Fruit fly (Drosophila melanogaster) whole organism, embryonic: ENCODE measurements around the gene CG11970.

Experiments used
- Adf1 ChIP-seq: fragments of 200-800 bp; sonication (Bioruptor generic); IDR thresholded peaks from 2 replicates; pipeline ENCODE4 v1.3.6; 2022; ENCODE audit warnings: missing biosample characterization, missing genetic modification characterization
- B-H1 ChIP-seq: fragments of 200-800 bp; sonication (Bioruptor generic); IDR thresholded peaks from 3 replicates; pipeline ENCODE4 v1.3.6; 2022; ENCODE audit warnings: missing biosample characterization, missing genetic modification characterization
- Blimp-1 ChIP-seq: fragments of 200-800 bp; sonication (Bioruptor generic); optimal IDR thresholded peaks from 3 replicates; lab custom pipeline; 2018; ENCODE audit warnings: missing biosample characterization, missing genetic modification characterization, mild to moderate bottlenecking, moderate library complexity, missing genetic modification reagents
- CG1024 ChIP-seq: fragments of 200-800 bp; sonication (Bioruptor generic); IDR thresholded peaks from 2 replicates; pipeline ENCODE4 v1.3.6; 2022; ENCODE audit warnings: missing biosample characterization, missing genetic modification characterization
- CG10462 ChIP-seq: fragments of 200-800 bp; sonication (Bioruptor generic); optimal IDR thresholded peaks from 2 replicates; lab custom pipeline; 2016; ENCODE audit warnings: missing biosample characterization, missing genetic modification characterization
- CG10565 ChIP-seq: fragments of 200-800 bp; sonication (Bioruptor generic); optimal IDR thresholded peaks from 3 replicates; lab custom pipeline; 2016; ENCODE audit warnings: missing biosample characterization, mild to moderate bottlenecking, missing genetic modification characterization
- CG11504 ChIP-seq: fragments of 200-800 bp; sonication (Bioruptor generic); optimal IDR thresholded peaks from 3 replicates; lab custom pipeline; 2019; ENCODE audit warnings: missing biosample characterization, mild to moderate bottlenecking, missing genetic modification characterization, moderate library complexity
- CG11696 ChIP-seq: fragments of 200-800 bp; sonication (Bioruptor generic); IDR thresholded peaks from 2 replicates; pipeline ENCODE4 v1.3.6; 2022; ENCODE audit warnings: missing biosample characterization, missing genetic modification characterization
- CG12391 ChIP-seq: fragments of 200-800 bp; sonication (Bioruptor generic); optimal IDR thresholded peaks from 3 replicates; lab custom pipeline; 2018; ENCODE audit warnings: missing biosample characterization, mild to moderate bottlenecking, missing genetic modification characterization, moderate library complexity
- CG12769 ChIP-seq: fragments of 200-800 bp; sonication (Bioruptor generic); optimal IDR thresholded peaks from 2 replicates; lab custom pipeline; 2019; ENCODE audit warnings: missing biosample characterization, mild to moderate bottlenecking, missing genetic modification characterization, moderate library complexity
- CG13287 ChIP-seq: fragments of 200-800 bp; sonication (Bioruptor generic); IDR thresholded peaks from 2 replicates; pipeline ENCODE4 v1.3.6; 2022; ENCODE audit warnings: missing biosample characterization, missing genetic modification characterization; ENCODE audit not compliant: partially characterized antibody
- CG17385 ChIP-seq: fragments of 200-800 bp; sonication (Bioruptor generic); optimal IDR thresholded peaks from 3 replicates; lab custom pipeline; 2018; ENCODE audit warnings: missing biosample characterization, mild to moderate bottlenecking, missing genetic modification characterization
- CG1832 ChIP-seq: fragments of 200-800 bp; sonication (Bioruptor generic); optimal IDR thresholded peaks from 2 replicates; lab custom pipeline; 2017; ENCODE audit warnings: missing biosample characterization, mild to moderate bottlenecking, missing genetic modification characterization, inconsistent platforms
- CG2199 ChIP-seq: fragments of 200-800 bp; sonication (Bioruptor generic); IDR thresholded peaks from 3 replicates; pipeline ENCODE4 v1.3.6; 2022; ENCODE audit warnings: missing biosample characterization, missing genetic modification characterization
- CG3163 ChIP-seq: fragments of 200-800 bp; sonication (Bioruptor generic); optimal IDR thresholded peaks from 3 replicates; lab custom pipeline; 2016; ENCODE audit warnings: missing biosample characterization, missing genetic modification characterization
- CG34224 ChIP-seq: fragments of 200-800 bp; sonication (Bioruptor generic); IDR thresholded peaks from 3 replicates; pipeline ENCODE4 v1.3.6; 2022; ENCODE audit warnings: missing biosample characterization, missing genetic modification characterization; ENCODE audit not compliant: partially characterized antibody
- CG3995 ChIP-seq: fragments of 200-800 bp; sonication (Bioruptor generic); optimal IDR thresholded peaks from 3 replicates; lab custom pipeline; 2016; ENCODE audit warnings: missing biosample characterization, missing genetic modification characterization
- CG4360 ChIP-seq: fragments of 200-800 bp; sonication (Bioruptor generic); IDR thresholded peaks from 2 replicates; pipeline ENCODE4 v1.3.6; 2022; ENCODE audit warnings: missing biosample characterization, missing genetic modification characterization
- CG5180 ChIP-seq: fragments of 200-800 bp; sonication (Bioruptor generic); optimal IDR thresholded peaks from 3 replicates; lab custom pipeline; 2017; ENCODE audit warnings: missing biosample characterization, missing genetic modification characterization, mild to moderate bottlenecking, moderate library complexity, missing genetic modification reagents
- CG6175 ChIP-seq: fragments of 200-800 bp; sonication (Bioruptor generic); IDR thresholded peaks from 3 replicates; pipeline ENCODE4 v1.3.6; 2022; ENCODE audit warnings: missing biosample characterization, missing genetic modification characterization
- Deaf1 ChIP-seq: fragments of 200-800 bp; optimal IDR thresholded peaks from 3 replicates; lab custom pipeline; 2019; ENCODE audit warnings: missing biosample characterization, mild to moderate bottlenecking, missing genetic modification characterization, moderate library complexity
- Dek ChIP-seq: fragments of 200-800 bp; sonication (Bioruptor generic); optimal IDR thresholded peaks from 3 replicates; lab custom pipeline; 2019; ENCODE audit warnings: missing biosample characterization, mild to moderate bottlenecking, missing genetic modification characterization, moderate library complexity
- Eip74EF ChIP-seq, 2 experiments: fragments of 200-800 bp in 1 of 2; fragments of >200 bp in 1 of 2; sonication (Bioruptor generic) in 1 of 2; optimal IDR thresholded peaks; 2 replicates each; lab custom pipeline; 2017 to 2019; ENCODE audit warnings: missing biosample characterization in 2 of 2, missing genetic modification characterization in 2 of 2, mild to moderate bottlenecking in 1 of 2, moderate library complexity in 1 of 2
- HLH54F ChIP-seq: fragments of 200-800 bp; sonication (Bioruptor generic); optimal IDR thresholded peaks from 3 replicates; lab custom pipeline; 2016; ENCODE audit warnings: missing biosample characterization, missing genetic modification characterization
- Hr39 ChIP-seq: fragments of >200 bp; optimal IDR thresholded peaks from 2 replicates; lab custom pipeline; 2017
- Jarid2 ChIP-seq: fragments of 200-800 bp; sonication (Bioruptor generic); optimal IDR thresholded peaks from 3 replicates; lab custom pipeline; 2017; ENCODE audit warnings: mild to moderate bottlenecking, missing biosample characterization, missing genetic modification reagents, missing genetic modification characterization
- Med ChIP-seq: fragments of 200-800 bp; sonication (Bioruptor generic); peaks from one replicate; lab custom pipeline; 2016; ENCODE audit warnings: missing biosample characterization, missing genetic modification characterization, mild to moderate bottlenecking, inconsistent platforms, moderate library complexity
- Trl ChIP-seq, 3 experiments: fragments of >200 bp in 2 of 3; fragments of 200-800 bp in 1 of 3; sonication (Bioruptor generic) in 1 of 3; optimal IDR thresholded peaks; 2 replicates in 1 of 3; 3 replicates in 2 of 3; lab custom pipeline; 2016 to 2017; ENCODE audit warnings: missing biosample characterization in 1 of 3, missing genetic modification characterization in 1 of 3
- Xrp1 ChIP-seq: fragments of 200-800 bp; sonication (Bioruptor generic); IDR thresholded peaks from 2 replicates; pipeline ENCODE4 v1.3.6; 2022; ENCODE audit warnings: missing biosample characterization, missing genetic modification characterization
- amos ChIP-seq: fragments of 200-800 bp; sonication (Bioruptor generic); IDR thresholded peaks from 2 replicates; pipeline ENCODE4 v1.3.6; 2022; ENCODE audit warnings: missing biosample characterization, missing genetic modification characterization; ENCODE audit not compliant: partially characterized antibody
- chinmo ChIP-seq: fragments of 200-800 bp; sonication (Bioruptor generic); IDR thresholded peaks from 4 replicates; pipeline ENCODE4 v1.3.6; 2022; ENCODE audit warnings: missing biosample characterization, missing genetic modification characterization; ENCODE audit not compliant: partially characterized antibody
- chm ChIP-seq: fragments of 200-800 bp; sonication (Bioruptor generic); IDR thresholded peaks from 2 replicates; pipeline ENCODE4 v1.3.6; 2022; ENCODE audit warnings: missing biosample characterization, missing genetic modification characterization
- ci ChIP-seq: fragments of 200-800 bp; sonication (Bioruptor generic); IDR thresholded peaks from 3 replicates; pipeline ENCODE4 v1.3.6; 2022; ENCODE audit warnings: missing biosample characterization, missing genetic modification characterization
- crol ChIP-seq: fragments of 200-800 bp; sonication (Bioruptor generic); IDR thresholded peaks from 2 replicates; pipeline ENCODE4 v1.3.6; 2022; ENCODE audit warnings: missing biosample characterization, missing genetic modification characterization
- ftz-f1 ChIP-seq: fragments of 200-800 bp; sonication (Bioruptor generic); optimal IDR thresholded peaks from 2 replicates; lab custom pipeline; 2016; ENCODE audit warnings: missing biosample characterization, missing genetic modification characterization
- gfzf ChIP-seq: fragments of 200-800 bp; sonication (Bioruptor generic); optimal IDR thresholded peaks from 2 replicates; lab custom pipeline; 2016; ENCODE audit warnings: missing biosample characterization, mild to moderate bottlenecking, missing genetic modification characterization, moderate library complexity
- grau ChIP-seq: fragments of 200-800 bp; optimal IDR thresholded peaks from 3 replicates; lab custom pipeline; 2019; ENCODE audit warnings: missing biosample characterization, mild to moderate bottlenecking, missing genetic modification characterization, moderate library complexity
- gt ChIP-seq: fragments of 200-800 bp; sonication (Bioruptor generic); IDR thresholded peaks from 2 replicates; pipeline ENCODE4 v1.3.6; 2022; ENCODE audit warnings: missing biosample characterization, missing genetic modification characterization
- hth ChIP-seq: fragments of >200 bp; optimal IDR thresholded peaks from 2 replicates; lab custom pipeline; 2017; ENCODE audit warnings: inconsistent platforms
- kni ChIP-seq: fragments of 200-800 bp; sonication (Bioruptor generic); optimal IDR thresholded peaks from 3 replicates; lab custom pipeline; 2017; ENCODE audit warnings: mild to moderate bottlenecking, missing biosample characterization, missing genetic modification reagents, missing genetic modification characterization
- mam ChIP-seq: fragments of 200-800 bp; sonication (Bioruptor generic); optimal IDR thresholded peaks from 3 replicates; lab custom pipeline; 2016; ENCODE audit warnings: missing biosample characterization, missing genetic modification characterization
- mld ChIP-seq: fragments of 200-800 bp; sonication (Bioruptor generic); IDR thresholded peaks from 3 replicates; pipeline ENCODE4 v1.3.6; 2022; ENCODE audit warnings: missing biosample characterization, missing genetic modification characterization; ENCODE audit not compliant: partially characterized antibody
- pita ChIP-seq: fragments of 200-800 bp; sonication (Bioruptor generic); optimal IDR thresholded peaks from 2 replicates; lab custom pipeline; 2017; ENCODE audit warnings: missing biosample characterization, mild to moderate bottlenecking, missing genetic modification characterization
- rib ChIP-seq: fragments of 200-800 bp; sonication (Bioruptor generic); IDR thresholded peaks from 2 replicates; pipeline ENCODE4 v1.3.6; 2022; ENCODE audit warnings: missing biosample characterization, missing genetic modification characterization
- sc ChIP-seq, 3 experiments: fragments of >200 bp in 2 of 3; fragments of 200-800 bp in 1 of 3; sonication (Bioruptor generic) in 1 of 3; optimal IDR thresholded peaks; 2 replicates in 2 of 3; 3 replicates in 1 of 3; lab custom pipeline; 2017; ENCODE audit warnings: mild to moderate bottlenecking in 1 of 3, missing biosample characterization in 1 of 3, missing genetic modification characterization in 1 of 3, missing genetic modification reagents in 1 of 3
- sd ChIP-seq: fragments of 200-800 bp; sonication (Bioruptor generic); optimal IDR thresholded peaks from 3 replicates; lab custom pipeline; 2018; ENCODE audit warnings: missing biosample characterization, mild to moderate bottlenecking, missing genetic modification characterization, moderate library complexity
- sqz ChIP-seq: fragments of 200-800 bp; sonication (Bioruptor generic); optimal IDR thresholded peaks from 3 replicates; lab custom pipeline; 2018; ENCODE audit warnings: missing biosample characterization, mild to moderate bottlenecking, missing genetic modification characterization
- vvl ChIP-seq: fragments of 200-800 bp; sonication (Bioruptor generic); IDR thresholded peaks from 2 replicates; pipeline ENCODE4 v1.3.6; 2022; ENCODE audit warnings: missing biosample characterization, missing genetic modification characterization
- zfh1 ChIP-seq: fragments of 200-800 bp; sonication (Bioruptor generic); IDR thresholded peaks from 3 replicates; pipeline ENCODE4 v1.3.6; 2022; ENCODE audit warnings: missing biosample characterization, missing genetic modification characterization

The CG11970 gene

DNA sequence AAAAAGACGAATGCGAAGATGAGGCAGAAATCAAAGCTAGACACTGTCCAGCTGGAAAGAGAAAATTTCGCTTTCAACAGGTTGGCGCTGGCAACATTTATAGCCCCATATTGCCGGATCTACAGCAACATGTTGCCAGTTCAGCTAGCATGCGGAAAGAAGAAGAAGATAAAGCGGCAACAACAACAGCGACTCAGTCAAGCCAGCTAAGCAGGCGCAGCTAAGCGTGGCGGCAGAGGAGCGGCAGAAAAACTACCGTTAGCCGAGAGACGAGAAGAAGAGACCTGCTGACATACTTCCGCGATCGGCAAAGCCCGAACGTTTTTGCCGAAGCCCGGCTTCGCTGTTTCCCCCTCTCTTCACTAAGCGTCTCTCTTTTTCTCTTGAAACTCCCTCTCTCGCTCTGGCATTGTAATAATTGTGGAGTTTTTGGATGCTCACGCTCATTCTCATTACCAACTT lies 29.1 kb upstream of the CG11970 start:
- TF ChIP-seq hth (no peak), Trl (optimal IDR thresholded peaks at IDR 0.05; lab: Kevin White, UChicago) (peak; percentile 66 to 67), Trl (GFP tag; optimal IDR thresholded peaks at IDR 0.05; lab: Kevin White, UChicago) (no peak), vvl (peak; percentile 11; the same call in 1 of the 2 replicates), mld (no peak), Med (GFP tag; lab: Kevin White, UChicago) (peak; percentile 32), Blimp-1 (GFP tag; lab: Kevin White, UChicago) (peak; percentile 97), Hr39 (lab: Kevin White, UChicago) (no peak), CG3163 (peak; percentile 33), gfzf (GFP tag; lab: Kevin White, UChicago) (no peak), Jarid2 (GFP tag; lab: Kevin White, UChicago) (no peak), kni (GFP tag; lab: Kevin White, UChicago) (peak; percentile 72), CG4360 (GFP tag; lab: Robert Waterston, UW) (peak; percentile 98), sc (optimal IDR thresholded peaks at IDR 0.05; lab: Kevin White, UChicago) (no peak), sc (GFP tag; optimal IDR thresholded peaks at IDR 0.05; lab: Kevin White, UChicago) (no peak), sqz (GFP tag; lab: Kevin White, UChicago) (no peak), Eip74EF (GFP tag; optimal IDR thresholded peaks at IDR 0.05; lab: Kevin White, UChicago) (peak in 1 of 2 experiments; percentile 86), CG17385 (peak; percentile 87), mam (GFP tag; lab: Kevin White, UChicago) (no peak), CG12769 (tag; lab: Kevin White, UChicago) (peak; percentile 5), zfh1 (GFP tag; lab: Robert Waterston, UW) (no peak), rib (GFP tag; lab: Robert Waterston, UW) (peak; percentile 55; the same call in 1 of the 2 replicates), CG34224 (GFP tag; lab: Robert Waterston, UW) (no peak), CG13287 (GFP tag; lab: Robert Waterston, UW) (peak; percentile 10; the same call in 1 of the 2 replicates), CG12391 (tag; lab: Kevin White, UChicago) (no peak), CG5180 (GFP tag; lab: Kevin White, UChicago) (peak; percentile 95), CG10462 (no peak), Adf1 (GFP tag; lab: Robert Waterston, UW) (peak; percentile 88), B-H1 (GFP tag; lab: Robert Waterston, UW) (no peak), CG3995 (GFP tag; lab: Kevin White, UChicago) (no peak), amos (GFP tag; lab: Robert Waterston, UW) (peak; percentile 35; the same call in 1 of the 2 replicates), CG2199 (GFP tag; lab: Robert Waterston, UW) (0 out of 3 replicates have a peak, but pooled peaks have one; percentile 67), CG11504 (tag; lab: Kevin White, UChicago) (peak; percentile 99), sd (tag; lab: Kevin White, UChicago) (peak; percentile 44), ci (GFP tag; lab: Robert Waterston, UW) (0 out of 3 replicates have a peak, but pooled peaks have one; percentile 32), CG6175 (GFP tag; lab: Robert Waterston, UW) (peak; percentile 66; the same call in 1 of the 3 replicates), grau (no peak), Deaf1 (tag; lab: Kevin White, UChicago) (peak; percentile 96), chm (0 out of 2 replicates have a peak, but pooled peaks have one; percentile 10), HLH54F (no peak), CG1832 (GFP tag; lab: Kevin White, UChicago) (peak; percentile 30), CG10565 (GFP tag; lab: Kevin White, UChicago) (no peak), Xrp1 (GFP tag; lab: Robert Waterston, UW) (no peak), CG11696 (GFP tag; lab: Robert Waterston, UW) (no peak), chinmo (GFP tag; lab: Robert Waterston, UW) (peak; percentile 95; the same call in 3 of the 4 replicates), ftz-f1 (GFP tag; lab: Kevin White, UChicago) (no peak), CG1024 (GFP tag; lab: Robert Waterston, UW) (no peak), pita (no peak), gt (GFP tag; lab: Robert Waterston, UW) (no peak), crol (0 out of 2 replicates have a peak, but pooled peaks have one; percentile 15), Dek (no peak)
